Worm (Caenorhabditis elegans) whole organism, young adult: ENCODE measurements around the gene arrd-6.
A peak's percentile ranks its signal among the peaks of the same experiment; 100 is the strongest.

Source experiments
- F10E7.11 ChIP-seq: sonication (generic microtip); optimal IDR thresholded peaks from 2 replicates; lab custom pipeline; 2017; ENCODE audit warnings: mild to moderate bottlenecking, missing genetic modification characterization, moderate library complexity, missing compliant biosample characterization
- F23B12.7 ChIP-seq: sonication (generic microtip); optimal IDR thresholded peaks from 2 replicates; lab custom pipeline; 2017; ENCODE audit warnings: missing genetic modification characterization, mild to moderate bottlenecking, missing compliant biosample characterization, antibody characterized with exemption, moderate library complexity; ENCODE audit not compliant: insufficient read depth
- F39B2.1 ChIP-seq: fragments of 200-800 bp; sonication (Bioruptor generic); IDR thresholded peaks from 2 replicates; pipeline ENCODE4 v1.3.6; 2022; ENCODE audit warnings: missing genetic modification reagents, missing genetic modification characterization, missing compliant biosample characterization
- F57C9.4 ChIP-seq: sonication (generic microtip); optimal IDR thresholded peaks from 2 replicates; lab custom pipeline; 2017; ENCODE audit warnings: mild to moderate bottlenecking, missing genetic modification characterization, missing compliant biosample characterization
- K12H6.12 ChIP-seq: fragments of 200-800 bp; sonication (Bioruptor generic); optimal IDR thresholded peaks from 2 replicates; lab custom pipeline; 2018; ENCODE audit warnings: mild to moderate bottlenecking, missing genetic modification characterization, missing compliant biosample characterization
- Y53G8AR.9 ChIP-seq: fragments of 200-800 bp; sonication (Bioruptor generic); conservative IDR thresholded peaks from 2 replicates; pipeline ENCODE4 v1.3.6; 2022; ENCODE audit warnings: missing genetic modification reagents, missing genetic modification characterization, missing compliant biosample characterization
- Y56A3A.18 ChIP-seq: fragments of 200-800 bp; sonication (Bioruptor generic); IDR thresholded peaks from 2 replicates; pipeline ENCODE4 v1.3.6; 2022; ENCODE audit warnings: missing genetic modification reagents, missing genetic modification characterization, missing compliant biosample characterization
- Y67H2A.10 ChIP-seq: fragments of 200-800 bp; sonication (Bioruptor generic); conservative IDR thresholded peaks from 2 replicates; pipeline ENCODE4 v1.3.6; 2022; ENCODE audit warnings: missing genetic modification reagents, missing genetic modification characterization, missing compliant biosample characterization
- Y79H2A.3 ChIP-seq: fragments of 200-800 bp; sonication (Bioruptor generic); conservative IDR thresholded peaks from 2 replicates; pipeline ENCODE4 v1.3.6; 2022; ENCODE audit warnings: missing genetic modification reagents, missing genetic modification characterization, missing compliant biosample characterization
- ZK185.1 ChIP-seq: sonication (generic microtip); optimal IDR thresholded peaks from 2 replicates; lab custom pipeline; 2016; ENCODE audit warnings: mild to moderate bottlenecking, missing genetic modification characterization, missing compliant biosample characterization; ENCODE audit not compliant: poor library complexity, severe bottlenecking
- akir-1 ChIP-seq: fragments of 200-800 bp; sonication (Bioruptor generic); optimal IDR thresholded peaks from 2 replicates; lab custom pipeline; 2018; ENCODE audit warnings: mild to moderate bottlenecking, missing genetic modification characterization, moderate library complexity, missing compliant biosample characterization
- ama-1 ChIP-seq, 3 experiments: fragments of 150-350 bp in 1 of 3; sonication (generic microtip) in 2 of 3; optimal IDR thresholded peaks; 2 replicates each; lab custom pipeline; 2014 to 2018; ENCODE audit warnings: missing biosample characterization in 2 of 3, missing genetic modification characterization in 2 of 3, missing genetic modification reagents in 2 of 3
- atf-7 ChIP-seq: sonication (generic microtip); optimal IDR thresholded peaks from 2 replicates; lab custom pipeline; 2017; ENCODE audit warnings: mild to moderate bottlenecking, missing genetic modification characterization, missing compliant biosample characterization
- bed-2 ChIP-seq: fragments of 200-800 bp; sonication (Bioruptor generic); IDR thresholded peaks from 2 replicates; pipeline ENCODE4 v1.3.6; 2022; ENCODE audit warnings: missing genetic modification reagents, missing genetic modification characterization, missing compliant biosample characterization
- ccch-3 ChIP-seq: fragments of 200-800 bp; sonication (Bioruptor generic); optimal IDR thresholded peaks from 2 replicates; lab custom pipeline; 2018; ENCODE audit warnings: mild to moderate bottlenecking, missing genetic modification characterization, missing compliant biosample characterization
- cebp-1 ChIP-seq, 2 experiments: fragments of 200-800 bp in 1 of 2; sonication (Bioruptor generic) in 1 of 2; sonication (generic microtip) in 1 of 2; IDR thresholded peaks in 1 of 2; optimal IDR thresholded peaks in 1 of 2; 2 replicates each; pipeline versions ENCODE4 v1.3.6 to Lab custom; 2017 to 2022; ENCODE audit warnings: missing compliant biosample characterization in 2 of 2, missing genetic modification characterization in 2 of 2, mild to moderate bottlenecking in 1 of 2, missing genetic modification reagents in 1 of 2, moderate library complexity in 1 of 2
- ceh-100 ChIP-seq: fragments of 200-800 bp; sonication (Bioruptor generic); IDR thresholded peaks from 2 replicates; pipeline ENCODE4 v1.3.6; 2022; ENCODE audit warnings: missing genetic modification reagents, missing genetic modification characterization, missing compliant biosample characterization
- ceh-91 ChIP-seq: fragments of 200-800 bp; sonication (Bioruptor generic); IDR thresholded peaks from 2 replicates; pipeline ENCODE4 v1.3.6; 2022; ENCODE audit warnings: missing genetic modification reagents, missing genetic modification characterization, missing compliant biosample characterization
- dox-1 ChIP-seq: fragments of 200-800 bp; sonication (Bioruptor generic); IDR thresholded peaks from 2 replicates; pipeline ENCODE4 v1.3.6; 2022; ENCODE audit warnings: missing genetic modification reagents, missing genetic modification characterization, missing compliant biosample characterization
- efl-1 ChIP-seq: fragments of 150-350 bp; optimal IDR thresholded peaks from 2 replicates; lab custom pipeline; 2014; ENCODE audit warnings: missing biosample characterization, missing genetic modification reagents, missing genetic modification characterization
- ekl-4 ChIP-seq: fragments of 200-800 bp; sonication (Bioruptor generic); IDR thresholded peaks from 2 replicates; pipeline ENCODE4 v1.3.6; 2022; ENCODE audit warnings: missing genetic modification reagents, missing genetic modification characterization, missing compliant biosample characterization
- fkh-3 ChIP-seq: sonication (generic microtip); optimal IDR thresholded peaks from 2 replicates; lab custom pipeline; 2016; ENCODE audit warnings: mild to moderate bottlenecking, missing genetic modification characterization, missing compliant biosample characterization
- him-1 ChIP-seq: sonication (generic microtip); optimal IDR thresholded peaks from 2 replicates; lab custom pipeline; 2016; ENCODE audit warnings: missing genotype, missing genetic modification reagents, missing genetic modification characterization, missing compliant biosample characterization
- hlh-26 ChIP-seq: fragments of 200-800 bp; sonication (Bioruptor generic); conservative IDR thresholded peaks from 2 replicates; pipeline ENCODE4 v1.3.6; 2022; ENCODE audit warnings: missing genetic modification reagents, missing genetic modification characterization, missing compliant biosample characterization
- hmg-20 ChIP-seq: fragments of 200-800 bp; sonication (Bioruptor generic); IDR thresholded peaks from 2 replicates; pipeline ENCODE4 v1.3.6; 2022; ENCODE audit warnings: missing genetic modification reagents, missing genetic modification characterization, missing compliant biosample characterization
- lag-1 ChIP-seq: fragments of 200-800 bp; sonication (Bioruptor generic); IDR thresholded peaks from 2 replicates; pipeline ENCODE4 v1.3.6; 2022; ENCODE audit warnings: missing genetic modification reagents, missing genetic modification characterization, missing compliant biosample characterization
- let-607 ChIP-seq, 2 experiments: fragments of 200-800 bp in 1 of 2; sonication (Bioruptor generic) in 1 of 2; sonication (generic microtip) in 1 of 2; optimal IDR thresholded peaks; 2 replicates each; lab custom pipeline; 2016 to 2018; ENCODE audit warnings: mild to moderate bottlenecking in 2 of 2, missing compliant biosample characterization in 2 of 2, missing genetic modification characterization in 2 of 2, moderate library complexity in 2 of 2, missing genotype in 1 of 2
- lin-26 ChIP-seq: fragments of 200-800 bp; sonication (Bioruptor generic); IDR thresholded peaks from 2 replicates; pipeline ENCODE4 v1.3.6; 2022; ENCODE audit warnings: missing genetic modification reagents, missing genetic modification characterization, missing compliant biosample characterization
- lin-54 ChIP-seq: fragments of 200-800 bp; sonication (Bioruptor generic); optimal IDR thresholded peaks from 2 replicates; lab custom pipeline; 2018; ENCODE audit warnings: mild to moderate bottlenecking, missing genetic modification characterization, missing compliant biosample characterization
- madf-6 ChIP-seq: fragments of 200-800 bp; sonication (Bioruptor generic); IDR thresholded peaks from 2 replicates; pipeline ENCODE4 v1.3.6; 2022; ENCODE audit warnings: missing genetic modification reagents, missing genetic modification characterization, missing compliant biosample characterization
- nfya-1 ChIP-seq: sonication (generic microtip); optimal IDR thresholded peaks from 2 replicates; lab custom pipeline; 2017; ENCODE audit warnings: antibody characterized with exemption, missing compliant biosample characterization, missing genetic modification characterization, borderline replicate concordance; ENCODE audit not compliant: insufficient read depth
- nfya-2 ChIP-seq: fragments of 200-800 bp; sonication (Bioruptor generic); IDR thresholded peaks from 2 replicates; pipeline ENCODE4 v1.3.6; 2022; ENCODE audit warnings: missing genetic modification reagents, missing genetic modification characterization, missing compliant biosample characterization
- nfyb-1 ChIP-seq: fragments of 200-800 bp; sonication (Bioruptor generic); IDR thresholded peaks from 2 replicates; pipeline ENCODE4 v1.3.6; 2022; ENCODE audit warnings: missing genetic modification reagents, missing genetic modification characterization, missing compliant biosample characterization
- nhr-80 ChIP-seq: sonication (generic microtip); optimal IDR thresholded peaks from 2 replicates; lab custom pipeline; 2016; ENCODE audit warnings: missing genetic modification characterization, missing compliant biosample characterization
- snpc-1.3 ChIP-seq: sonication (generic microtip); optimal IDR thresholded peaks from 2 replicates; lab custom pipeline; 2017; ENCODE audit warnings: missing genetic modification characterization, mild to moderate bottlenecking, missing compliant biosample characterization, antibody characterized with exemption, moderate library complexity, missing genotype, missing genetic modification reagents; ENCODE audit not compliant: insufficient read depth
- sptf-2 ChIP-seq: fragments of 200-800 bp; sonication (Bioruptor generic); optimal IDR thresholded peaks from 2 replicates; lab custom pipeline; 2018; ENCODE audit warnings: mild to moderate bottlenecking, missing genetic modification characterization, missing compliant biosample characterization
- tbp1 ChIP-seq: fragments of 200-800 bp; sonication (Bioruptor generic); optimal IDR thresholded peaks from 2 replicates; lab custom pipeline; 2018; ENCODE audit warnings: mild to moderate bottlenecking, missing genetic modification characterization, missing compliant biosample characterization
- tlf-1 ChIP-seq: fragments of 200-800 bp; sonication (Bioruptor generic); optimal IDR thresholded peaks from 2 replicates; lab custom pipeline; 2018; ENCODE audit warnings: mild to moderate bottlenecking, missing genetic modification characterization, missing compliant biosample characterization
- unc-62 ChIP-seq: fragments of 150-350 bp; optimal IDR thresholded peaks from 2 replicates; lab custom pipeline; 2014; ENCODE audit warnings: missing biosample characterization, missing genetic modification reagents, missing genetic modification characterization
- zim-3 ChIP-seq: sonication (generic microtip); optimal IDR thresholded peaks from 2 replicates; lab custom pipeline; 2017; ENCODE audit warnings: mild to moderate bottlenecking, missing genetic modification characterization, moderate library complexity, missing compliant biosample characterization
- ztf-28 ChIP-seq: fragments of 200-800 bp; sonication (Bioruptor generic); IDR thresholded peaks from 2 replicates; pipeline ENCODE4 v1.3.6; 2022; ENCODE audit warnings: missing genetic modification reagents, missing genetic modification characterization, missing compliant biosample characterization
- ztf-3 ChIP-seq: fragments of 200-800 bp; sonication (Bioruptor generic); optimal IDR thresholded peaks from 2 replicates; lab custom pipeline; 2018; ENCODE audit warnings: mild to moderate bottlenecking, missing genetic modification characterization, missing compliant biosample characterization
- ztf-6 ChIP-seq: fragments of 200-800 bp; sonication (Bioruptor generic); IDR thresholded peaks from 2 replicates; pipeline ENCODE4 v1.3.6; 2022; ENCODE audit warnings: missing genetic modification reagents, missing genetic modification characterization, missing compliant biosample characterization

Gene arrd-6

DNA sequence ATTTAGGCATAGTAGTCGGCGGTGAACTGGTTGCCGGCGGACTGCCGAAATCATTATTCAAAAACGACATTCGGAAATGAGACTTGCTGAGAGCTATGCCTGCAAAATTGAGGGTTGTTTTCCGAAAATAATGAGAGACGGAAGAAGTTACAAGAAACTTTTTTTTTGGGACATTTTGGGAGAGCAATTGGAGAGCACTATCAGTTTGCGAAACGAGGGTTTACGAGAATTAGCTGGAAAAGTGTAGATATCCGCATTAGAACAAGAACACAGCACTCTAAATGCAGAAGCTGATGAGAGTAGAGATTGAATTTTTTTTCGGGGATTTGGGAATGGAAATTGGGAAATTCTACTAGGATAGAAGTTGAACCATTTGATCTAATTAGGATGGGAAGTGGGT, 10.0 kb downstream of the arrd-6 start, which contains the start of gene pqm-1 (continued):
- TF ChIP-seq let-607 (tag; optimal IDR thresholded peaks at IDR 0.05; lab: Kevin White, UChicago): no peak
- no peak for TF ChIP-seq ZK185.1
- TF ChIP-seq Y79H2A.3 (GFP tag; lab: Robert Waterston, UW): no peak
- no peak for TF ChIP-seq him-1
- TF ChIP-seq ztf-28 (GFP tag; lab: Robert Waterston, UW): no peak
- TF ChIP-seq F57C9.4 (tag; lab: Kevin White, UChicago): no peak

- TF ChIP-seq F10E7.11 (tag; lab: Kevin White, UChicago): no peak
- no peak for TF ChIP-seq ekl-4
- TF ChIP-seq ama-1 (optimal IDR thresholded peaks at IDR 0.05; lab: Kevin White, UChicago): no peak
- TF ChIP-seq ama-1 (GFP tag; optimal IDR thresholded peaks at IDR 0.05; lab: Kevin White, UChicago): no peak
- TF ChIP-seq dox-1 (GFP tag; lab: Robert Waterston, UW): 0 out of 2 replicates have a peak, but pooled peaks have one; percentile 11
- no peak for TF ChIP-seq nfya-2 (GFP tag; lab: Robert Waterston, UW)
- TF ChIP-seq atf-7 (tag; lab: Kevin White, UChicago): no peak
- TF ChIP-seq snpc-1.3: no peak
- peak; percentile 31; the same call in 1 of the 2 replicates for TF ChIP-seq Y53G8AR.9 (GFP tag; lab: Robert Waterston, UW)
- no peak for TF ChIP-seq let-607 (tag; optimal IDR thresholded peaks at IDR 0.05; lab: Kevin White, UChicago)
- no peak for TF ChIP-seq madf-6 (GFP tag; lab: Robert Waterston, UW)
- no peak for TF ChIP-seq hmg-20 (GFP tag; lab: Robert Waterston, UW)
- no peak for TF ChIP-seq ceh-91 (GFP tag; lab: Robert Waterston, UW)
- no peak for TF ChIP-seq sptf-2
- TF ChIP-seq akir-1 (GFP tag; lab: Kevin White, UChicago): no peak
- TF ChIP-seq Y67H2A.10: no peak
- TF ChIP-seq nhr-80: peak; percentile 60
- no peak for TF ChIP-seq F39B2.1 (GFP tag; lab: Robert Waterston, UW)
- TF ChIP-seq efl-1 (GFP tag; lab: Kevin White, UChicago): no peak
Measured at ce11 chrII:11153080-11153479, 10.5 kb downstream of the arrd-6 start.

- peak; percentile 19 for TF ChIP-seq tbp1 (GFP tag; lab: Kevin White, UChicago)
- TF ChIP-seq let-607 (tag; optimal IDR thresholded peaks at IDR 0.05; lab: Kevin White, UChicago): peak in 1 of 2 experiments; percentile 10
- TF ChIP-seq unc-62 (GFP tag; lab: Kevin White, UChicago): peak; percentile 9
- TF ChIP-seq nhr-80: peak; percentile 74
- no peak for TF ChIP-seq bed-2 (GFP tag; lab: Robert Waterston, UW)
- no peak for TF ChIP-seq K12H6.12 (tag; lab: Kevin White, UChicago)
- peak; percentile 33; the same call in 1 of the 2 replicates for TF ChIP-seq cebp-1 (GFP tag; IDR thresholded peaks at IDR 0.05; lab: Robert Waterston, UW)
- peak; percentile 56 for TF ChIP-seq cebp-1 (tag; optimal IDR thresholded peaks at IDR 0.05; lab: Kevin White, UChicago)
- peak; percentile 46 for TF ChIP-seq F23B12.7 (tag; lab: Kevin White, UChicago)
Measured at ce11 chrII:11153800-11154199, 11.3 kb downstream of the arrd-6 start.

ce11 chrII:11154957-11155356, 12.4 kb downstream of the arrd-6 start:
- no peak for TF ChIP-seq ccch-3 (GFP tag; lab: Kevin White, UChicago)
- TF ChIP-seq F57C9.4 (tag; lab: Kevin White, UChicago): no peak
- no peak for TF ChIP-seq ztf-6 (GFP tag; lab: Robert Waterston, UW)
- no peak for TF ChIP-seq hlh-26 (GFP tag; lab: Robert Waterston, UW)
- TF ChIP-seq nfyb-1 (GFP tag; lab: Robert Waterston, UW): no peak
- TF ChIP-seq tlf-1 (GFP tag; lab: Kevin White, UChicago): no peak
- TF ChIP-seq lin-54 (GFP tag; lab: Kevin White, UChicago): no peak
- TF ChIP-seq lin-26 (GFP tag; lab: Robert Waterston, UW): no peak
- TF ChIP-seq fkh-3 (tag; lab: Kevin White, UChicago): no peak
- TF ChIP-seq nfya-1 (tag; lab: Kevin White, UChicago): no peak
- no peak for TF ChIP-seq lag-1 (GFP tag; lab: Robert Waterston, UW)
- TF ChIP-seq bed-2 (GFP tag; lab: Robert Waterston, UW): no peak
- no peak for TF ChIP-seq Y56A3A.18
- TF ChIP-seq ekl-4: no peak
- no peak for TF ChIP-seq ceh-100 (GFP tag; lab: Robert Waterston, UW)
- no peak for TF ChIP-seq ztf-3 (GFP tag; lab: Kevin White, UChicago)
- no peak for TF ChIP-seq zim-3 (tag; lab: Kevin White, UChicago)
